Fruit fly (Drosophila melanogaster): ENCODE data around the gene bgm.

Gene bgm

DNA sequence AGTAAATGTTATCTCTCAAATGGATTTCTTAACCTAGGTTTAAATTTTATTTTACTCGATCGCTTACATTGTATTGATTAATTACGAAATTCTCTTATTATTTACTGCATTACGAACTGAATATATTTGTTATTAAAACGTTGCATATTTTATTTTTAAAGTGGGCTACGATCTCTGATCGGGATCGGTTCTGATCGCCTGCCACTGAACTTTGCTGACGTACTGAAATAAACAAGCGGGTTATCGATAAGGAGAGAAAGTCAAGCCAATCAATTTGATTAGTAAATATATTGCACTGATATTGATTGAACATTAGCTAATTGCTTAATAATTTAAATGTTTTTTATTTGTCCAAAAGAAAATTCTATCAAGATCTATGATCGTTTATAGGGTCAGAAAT is 16.4 kb downstream of the bgm start:
- no peak for TF ChIP-seq CG17801 (GFP tag; optimal IDR thresholded peaks at IDR 0.05; ENCODE audit: partially characterized antibody)

DNA sequence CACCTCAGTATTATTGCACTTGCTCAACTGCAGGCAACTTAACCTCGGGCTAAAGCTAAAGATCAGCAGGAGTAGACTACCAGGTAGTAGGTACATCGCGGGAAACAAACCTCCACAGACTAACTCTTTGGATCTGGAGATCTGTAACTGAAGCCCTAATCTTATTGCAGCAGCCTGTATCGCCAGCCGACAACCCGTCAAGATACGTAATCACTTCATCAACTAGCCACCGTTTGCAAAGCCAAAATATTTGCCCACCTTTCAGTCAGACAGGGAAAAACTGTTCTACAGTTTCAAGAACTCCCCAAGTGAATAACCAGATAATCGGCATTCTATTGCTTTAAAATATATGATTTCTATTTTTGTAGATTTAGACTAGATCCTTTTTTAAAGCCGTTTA is 18.6 kb downstream of the bgm start, which contains the start of gene CG18095:
Gene CG18095, minus strand, starts transcription at position 101 of the 400 bp plus-strand sequence.
- TF ChIP-seq CG17801 (GFP tag; optimal IDR thresholded peaks at IDR 0.05; ENCODE audit: partially characterized antibody): no peak

DNA sequence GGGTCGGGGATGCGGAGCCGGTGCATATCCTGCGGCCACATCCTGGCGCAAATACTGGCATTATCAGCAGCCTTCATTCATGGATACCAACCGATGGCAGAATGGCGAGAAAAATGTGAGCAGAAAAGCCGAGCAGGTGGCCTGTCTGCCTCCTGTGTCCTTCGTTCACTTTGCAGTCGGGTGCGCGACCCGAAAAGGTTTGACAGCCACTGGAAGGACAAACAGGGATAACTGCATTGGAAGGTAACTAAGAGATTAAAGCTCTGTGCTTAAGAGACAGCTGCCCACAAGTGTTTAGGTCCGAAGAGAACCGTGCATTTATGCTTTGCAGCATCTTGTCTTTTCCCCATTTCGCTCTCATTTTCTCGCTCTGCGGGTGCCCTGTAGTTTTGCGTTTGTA is 25.9 kb downstream of the bgm start:
- no peak for TF ChIP-seq CG17801 (GFP tag; optimal IDR thresholded peaks at IDR 0.05; ENCODE audit: partially characterized antibody)

DNA sequence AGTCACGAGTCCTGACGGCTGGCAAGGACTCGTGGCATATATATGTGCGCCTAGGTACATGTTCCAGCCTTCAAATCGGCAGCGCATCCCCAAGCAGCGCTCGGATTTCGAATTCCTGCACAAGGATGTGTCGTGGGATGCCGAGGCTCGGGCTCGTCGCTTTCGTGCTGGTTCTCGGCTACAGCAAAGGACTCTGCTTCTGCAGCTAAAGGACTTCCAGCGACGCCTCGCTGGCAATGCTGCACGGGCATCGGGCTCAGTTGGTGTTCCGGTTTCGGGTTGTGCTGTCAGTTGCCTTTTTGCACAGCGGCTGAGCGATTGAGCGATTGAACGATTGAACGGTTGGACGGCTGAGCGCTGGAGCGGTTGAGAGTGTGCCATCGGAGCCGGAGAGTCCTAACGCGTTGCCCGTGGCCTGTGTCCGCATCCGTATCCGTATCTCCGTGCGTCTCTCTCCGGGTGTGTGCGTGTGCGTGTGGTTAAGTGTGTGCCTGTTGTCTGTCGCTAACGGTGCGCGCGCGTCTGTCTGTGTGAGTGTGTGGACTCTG is 27.2 kb downstream of the bgm start, which contains the start of gene nAChRalpha5:
Gene nAChRalpha5, plus strand, starts transcription at position 235 of the 548 bp plus-strand sequence.
- no peak for TF ChIP-seq CG17801 (GFP tag; optimal IDR thresholded peaks at IDR 0.05; ENCODE audit: partially characterized antibody)

DNA sequence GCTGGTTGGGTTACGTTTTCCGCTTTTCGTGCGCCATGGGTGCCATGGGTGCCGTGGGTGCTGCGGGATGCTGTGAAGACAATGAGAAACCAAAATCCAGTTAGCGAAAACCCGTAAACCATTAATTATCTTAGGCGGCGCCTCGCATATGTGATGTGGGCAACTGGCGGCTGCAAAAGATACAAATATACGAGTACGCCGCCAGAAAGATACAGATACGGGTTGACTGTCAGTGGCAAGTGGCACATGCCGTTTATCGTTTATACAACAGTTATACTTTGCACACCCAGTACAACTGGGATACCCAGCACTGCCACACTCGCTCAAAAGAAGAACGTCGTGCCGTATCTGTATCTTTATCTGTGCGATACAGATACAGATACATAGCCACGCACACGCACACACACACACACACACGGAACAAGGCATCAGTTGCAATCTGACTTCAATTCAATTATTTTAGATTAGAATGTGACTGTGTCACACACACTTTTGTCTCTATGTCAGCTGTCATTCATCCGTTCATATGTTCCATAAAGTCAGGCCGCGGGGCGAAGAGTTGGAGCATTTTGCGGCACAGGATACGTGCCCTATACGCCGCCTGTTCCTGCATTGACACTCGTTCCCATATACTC is 32.9 kb downstream of the bgm start:
- TF ChIP-seq CG17801 (GFP tag; optimal IDR thresholded peaks at IDR 0.05; ENCODE audit: partially characterized antibody): no peak

DNA sequence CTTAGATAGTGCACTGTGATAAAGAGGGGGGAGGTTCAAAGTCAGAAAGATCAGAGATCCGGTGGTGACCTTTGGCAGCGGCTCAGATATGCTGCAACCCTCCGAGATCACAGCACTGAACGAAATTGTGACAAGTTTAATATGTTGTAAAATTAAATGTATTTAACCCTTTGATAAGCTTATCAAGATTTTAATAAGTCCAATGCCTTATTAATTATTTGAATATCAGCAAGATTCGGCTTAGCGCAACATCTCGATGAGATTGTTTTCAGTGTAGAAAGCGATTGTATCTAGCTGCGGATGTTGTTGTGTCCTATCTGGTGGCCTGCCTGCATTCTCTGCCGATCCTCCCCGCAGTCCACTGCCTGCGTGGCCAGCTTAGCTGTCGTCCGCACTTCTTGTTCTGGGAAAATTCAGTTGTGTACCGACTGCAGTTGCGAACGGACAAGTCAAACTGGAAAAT is 34.4 kb downstream of the bgm start, which contains the start of gene NimC4:
Gene NimC4, plus strand, starts transcription at position 413 of the 463 bp plus-strand sequence.
- no peak for TF ChIP-seq CG17801 (GFP tag; optimal IDR thresholded peaks at IDR 0.05; ENCODE audit: partially characterized antibody)

DNA sequence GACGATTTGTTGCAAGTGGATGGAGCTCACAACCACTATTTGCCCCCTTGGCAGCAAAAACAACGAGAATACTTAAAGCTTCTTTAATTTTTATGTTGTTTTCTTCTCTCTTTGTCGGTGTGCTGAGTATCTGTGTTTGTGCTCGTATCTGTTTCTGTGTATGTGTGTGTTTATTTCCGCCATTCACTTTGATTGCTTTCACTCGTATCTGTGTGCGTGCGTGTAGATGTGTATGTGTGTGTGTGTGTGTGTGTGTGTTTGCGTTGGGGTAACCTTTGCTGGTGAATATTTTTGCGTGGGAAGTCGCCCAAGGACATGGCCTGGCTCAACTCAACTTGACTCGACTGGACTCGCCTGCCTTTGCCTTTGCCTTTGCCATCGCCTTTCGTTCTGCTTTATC is 37.2 kb downstream of the bgm start:
- TF ChIP-seq CG17801 (GFP tag; optimal IDR thresholded peaks at IDR 0.05; ENCODE audit: partially characterized antibody): no peak

DNA sequence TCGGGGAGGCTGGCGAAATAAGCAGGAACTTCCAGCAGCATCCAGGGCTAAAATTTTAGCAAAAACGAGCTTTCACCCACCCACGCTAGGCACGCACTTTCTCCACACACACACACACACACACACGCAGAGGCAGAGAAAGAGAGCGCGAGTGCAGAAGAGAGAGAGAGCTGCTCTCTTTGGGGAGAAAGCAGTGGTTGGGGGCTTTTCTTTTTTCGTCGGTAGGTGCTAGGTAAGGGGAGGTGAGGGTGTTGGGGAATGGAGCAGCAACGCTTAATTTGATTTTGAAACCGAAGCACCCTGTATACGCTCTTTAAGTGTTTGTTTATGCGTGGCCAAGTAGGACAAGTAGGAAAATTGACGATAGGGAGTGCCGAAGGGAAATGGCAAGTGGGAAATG is 41.5 kb downstream of the bgm start:
- no peak for TF ChIP-seq CG17801 (GFP tag; optimal IDR thresholded peaks at IDR 0.05; ENCODE audit: partially characterized antibody)

DNA sequence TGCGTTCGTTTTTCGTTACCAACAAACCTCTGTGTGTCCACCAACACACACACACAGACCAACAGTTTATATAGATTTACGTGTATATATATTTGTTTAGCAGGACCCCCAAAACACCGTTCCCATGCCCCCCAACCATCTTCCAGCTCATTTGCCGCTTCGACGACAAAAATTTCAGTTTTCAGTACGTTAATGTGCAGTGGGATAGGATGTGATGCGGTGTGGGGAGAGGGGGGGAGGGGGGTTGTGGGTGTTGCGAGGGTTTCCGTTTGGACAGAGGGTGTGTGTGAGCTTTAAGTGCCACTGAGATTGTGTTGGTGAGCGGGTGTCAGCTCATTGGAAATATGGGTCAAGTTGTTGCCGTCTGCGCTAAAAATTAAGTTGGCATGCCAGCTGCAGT is 42.1 kb downstream of the bgm start:
- no peak for TF ChIP-seq CG17801 (GFP tag; optimal IDR thresholded peaks at IDR 0.05; ENCODE audit: partially characterized antibody)
